Worm (Caenorhabditis elegans) whole organism, young adult: ENCODE results near the gene F56C3.1.

ENCODE experiments used
- lin-35 ChIP-seq, 3 experiments: fragments of 150-350 bp in 2 of 3; sonication (generic microtip) in 1 of 3; optimal IDR thresholded peaks; 2 replicates each; lab custom pipeline; 2014 to 2018; ENCODE audit warnings: missing biosample characterization in 3 of 3, missing genetic modification characterization in 3 of 3, missing genetic modification reagents in 3 of 3
- xnd-1 ChIP-seq: sonication (generic microtip); optimal IDR thresholded peaks from 2 replicates; lab custom pipeline; 2016; ENCODE audit warnings: missing genotype, missing genetic modification reagents, missing genetic modification characterization, missing compliant biosample characterization

ce11 chrX:1383546-1383945 lies 3.6 kb upstream of the F56C3.1 start:
- TF ChIP-seq xnd-1 (no peak), lin-35 (GFP tag; optimal IDR thresholded peaks at IDR 0.05; lab: Kevin White, UChicago) (no peak)
